Fruit fly (Drosophila melanogaster) whole organism, embryonic: ENCODE measurements around the gene obe.

Experiments used
- BEAF-32 ChIP-seq: fragments of 200-800 bp; sonication (Bioruptor generic); optimal IDR thresholded peaks from 3 replicates; lab custom pipeline; 2017; ENCODE audit warnings: missing biosample characterization, missing genetic modification characterization, mild to moderate bottlenecking, moderate library complexity, missing genetic modification reagents
- Bgb ChIP-seq: fragments of 200-800 bp; sonication (Bioruptor generic); IDR thresholded peaks from 2 replicates; pipeline ENCODE4 v1.3.6; 2022; ENCODE audit warnings: missing biosample characterization, missing genetic modification characterization; ENCODE audit not compliant: partially characterized antibody
- CG10959 ChIP-seq: fragments of 200-800 bp; sonication (Bioruptor generic); IDR thresholded peaks from 2 replicates; pipeline ENCODE4 v1.3.6; 2022; ENCODE audit warnings: missing biosample characterization, missing genetic modification characterization
- CG11085 ChIP-seq: fragments of 200-800 bp; sonication (Bioruptor generic); IDR thresholded peaks from 2 replicates; pipeline ENCODE4 v1.3.6; 2022; ENCODE audit warnings: missing biosample characterization, missing genetic modification characterization
- CG12769 ChIP-seq: fragments of 200-800 bp; sonication (Bioruptor generic); optimal IDR thresholded peaks from 2 replicates; lab custom pipeline; 2019; ENCODE audit warnings: missing biosample characterization, mild to moderate bottlenecking, missing genetic modification characterization, moderate library complexity
- CG14710 ChIP-seq: fragments of 200-800 bp; sonication (Bioruptor generic); optimal IDR thresholded peaks from 3 replicates; lab custom pipeline; 2019; ENCODE audit warnings: missing biosample characterization, mild to moderate bottlenecking, missing genetic modification characterization, moderate library complexity
- CG14860 ChIP-seq: fragments of 200-800 bp; sonication (Bioruptor generic); IDR thresholded peaks from 3 replicates; pipeline ENCODE4 v1.3.6; 2022; ENCODE audit warnings: missing biosample characterization, missing genetic modification characterization; ENCODE audit not compliant: partially characterized antibody
- CG17829 ChIP-seq: fragments of 200-800 bp; optimal IDR thresholded peaks from 2 replicates; lab custom pipeline; 2019; ENCODE audit warnings: missing biosample characterization, mild to moderate bottlenecking, missing genetic modification characterization, moderate library complexity
- CG18011 ChIP-seq: fragments of 200-800 bp; sonication (Bioruptor generic); optimal IDR thresholded peaks from 2 replicates; lab custom pipeline; 2017; ENCODE audit warnings: missing biosample characterization, missing genetic modification characterization, mild to moderate bottlenecking, moderate library complexity, missing genotype
- CG2889 ChIP-seq: fragments of 200-800 bp; sonication (Bioruptor generic); IDR thresholded peaks from 3 replicates; pipeline ENCODE4 v1.3.6; 2022; ENCODE audit warnings: missing biosample characterization, missing genetic modification characterization
- CG32532 ChIP-seq: fragments of 200-800 bp; sonication (Bioruptor generic); IDR thresholded peaks from 2 replicates; pipeline ENCODE4 v1.3.6; 2022; ENCODE audit warnings: missing biosample characterization, missing genetic modification characterization
- CG3995 ChIP-seq: fragments of 200-800 bp; sonication (Bioruptor generic); optimal IDR thresholded peaks from 3 replicates; lab custom pipeline; 2016; ENCODE audit warnings: missing biosample characterization, missing genetic modification characterization
- CG42726 ChIP-seq: fragments of 200-800 bp; sonication (Bioruptor generic); IDR thresholded peaks from 2 replicates; pipeline ENCODE4 v1.3.6; 2022; ENCODE audit warnings: missing biosample characterization, missing genetic modification characterization; ENCODE audit not compliant: partially characterized antibody
- CG43689 ChIP-seq: fragments of 200-800 bp; sonication (Bioruptor generic); IDR thresholded peaks from 2 replicates; pipeline ENCODE4 v1.3.6; 2022; ENCODE audit warnings: missing biosample characterization, missing genetic modification characterization
- CG4617 ChIP-seq: fragments of 200-800 bp; sonication (Bioruptor generic); optimal IDR thresholded peaks from 3 replicates; lab custom pipeline; 2016; ENCODE audit warnings: missing biosample characterization, missing genetic modification characterization, borderline replicate concordance
- CG6175 ChIP-seq: fragments of 200-800 bp; sonication (Bioruptor generic); IDR thresholded peaks from 3 replicates; pipeline ENCODE4 v1.3.6; 2022; ENCODE audit warnings: missing biosample characterization, missing genetic modification characterization
- CG6683 ChIP-seq: fragments of 200-800 bp; sonication (Bioruptor generic); optimal IDR thresholded peaks from 2 replicates; lab custom pipeline; 2017; ENCODE audit warnings: missing biosample characterization, mild to moderate bottlenecking, missing genetic modification characterization, missing genetic modification reagents
- CG7839 ChIP-seq: fragments of 200-800 bp; sonication (Bioruptor generic); optimal IDR thresholded peaks from 3 replicates; lab custom pipeline; 2018; ENCODE audit warnings: missing biosample characterization, mild to moderate bottlenecking, missing genetic modification characterization, moderate library complexity
- CG9437 ChIP-seq: fragments of 200-800 bp; sonication (Bioruptor generic); optimal IDR thresholded peaks from 2 replicates; lab custom pipeline; 2018; ENCODE audit warnings: missing biosample characterization, mild to moderate bottlenecking, missing genetic modification characterization
- CG9797 ChIP-seq: fragments of 200-800 bp; sonication (Bioruptor generic); optimal IDR thresholded peaks from 3 replicates; lab custom pipeline; 2018; ENCODE audit warnings: missing biosample characterization, mild to moderate bottlenecking, missing genetic modification characterization
- CHES-1-like ChIP-seq: fragments of 200-800 bp; sonication (Bioruptor generic); optimal IDR thresholded peaks from 2 replicates; lab custom pipeline; 2016; ENCODE audit warnings: missing biosample characterization, missing genetic modification characterization
- CTCF ChIP-seq: fragments of 200-800 bp; sonication (Bioruptor generic); optimal IDR thresholded peaks from 2 replicates; lab custom pipeline; 2017; ENCODE audit warnings: missing biosample characterization, mild to moderate bottlenecking, missing genetic modification characterization, moderate library complexity
- CrebB ChIP-seq: fragments of 200-800 bp; sonication (Bioruptor generic); optimal IDR thresholded peaks from 3 replicates; lab custom pipeline; 2018; ENCODE audit warnings: missing biosample characterization, mild to moderate bottlenecking, missing genetic modification characterization
- Dip3 ChIP-seq: fragments of 200-800 bp; sonication (Bioruptor generic); optimal IDR thresholded peaks from 3 replicates; lab custom pipeline; 2016; ENCODE audit warnings: missing biosample characterization, missing genetic modification characterization
- Drgx ChIP-seq: fragments of 200-800 bp; sonication (Bioruptor generic); IDR thresholded peaks from 2 replicates; pipeline ENCODE4 v1.3.6; 2022; ENCODE audit warnings: missing biosample characterization, missing genetic modification characterization
- Hr78 ChIP-seq, 2 experiments: fragments of 200-800 bp in 1 of 2; fragments of >200 bp in 1 of 2; sonication (Bioruptor generic) in 1 of 2; optimal IDR thresholded peaks; 2 replicates each; lab custom pipeline; 2017 to 2019; ENCODE audit warnings: missing biosample characterization in 2 of 2, missing genetic modification characterization in 2 of 2, mild to moderate bottlenecking in 1 of 2, moderate library complexity in 1 of 2
- Mad ChIP-seq: fragments of 200-800 bp; sonication (Bioruptor generic); optimal IDR thresholded peaks from 2 replicates; lab custom pipeline; 2016; ENCODE audit warnings: missing biosample characterization, missing genetic modification characterization
- Mes4 ChIP-seq: fragments of 200-800 bp; sonication (Bioruptor generic); optimal IDR thresholded peaks from 2 replicates; lab custom pipeline; 2016; ENCODE audit warnings: missing biosample characterization, missing genetic modification characterization
- Mrtf ChIP-seq: fragments of 200-800 bp; sonication (Bioruptor generic); IDR thresholded peaks from 3 replicates; pipeline ENCODE4 v1.3.6; 2022; ENCODE audit warnings: missing biosample characterization, missing genetic modification characterization
- NfI ChIP-seq: fragments of 200-800 bp; sonication (Bioruptor generic); optimal IDR thresholded peaks from 3 replicates; lab custom pipeline; 2018; ENCODE audit warnings: missing biosample characterization, mild to moderate bottlenecking, missing genetic modification characterization, moderate library complexity
- Pdp1 ChIP-seq, 2 experiments: fragments of 200-800 bp; sonication (Bioruptor generic); optimal IDR thresholded peaks; 3 replicates each; lab custom pipeline; 2016; ENCODE audit warnings: missing biosample characterization in 2 of 2, missing genetic modification characterization in 2 of 2, mild to moderate bottlenecking in 1 of 2, moderate library complexity in 1 of 2
- Rfx ChIP-seq: fragments of 200-800 bp; sonication (Bioruptor generic); IDR thresholded peaks from 2 replicates; pipeline ENCODE4 v1.3.6; 2022; ENCODE audit warnings: missing biosample characterization, missing genetic modification characterization
- Sry-δ ChIP-seq: fragments of 200-800 bp; sonication (Bioruptor generic); optimal IDR thresholded peaks from 2 replicates; lab custom pipeline; 2016; ENCODE audit warnings: missing biosample characterization, missing genetic modification characterization
- amos ChIP-seq: fragments of 200-800 bp; sonication (Bioruptor generic); IDR thresholded peaks from 2 replicates; pipeline ENCODE4 v1.3.6; 2022; ENCODE audit warnings: missing biosample characterization, missing genetic modification characterization; ENCODE audit not compliant: partially characterized antibody
- chinmo ChIP-seq: fragments of 200-800 bp; sonication (Bioruptor generic); IDR thresholded peaks from 4 replicates; pipeline ENCODE4 v1.3.6; 2022; ENCODE audit warnings: missing biosample characterization, missing genetic modification characterization; ENCODE audit not compliant: partially characterized antibody
- cwo ChIP-seq: fragments of 200-800 bp; sonication (Bioruptor generic); optimal IDR thresholded peaks from 3 replicates; lab custom pipeline; 2017; ENCODE audit warnings: missing biosample characterization, missing genetic modification characterization, mild to moderate bottlenecking, moderate library complexity, missing genetic modification reagents
- gce ChIP-seq: fragments of 200-800 bp; sonication (Bioruptor generic); IDR thresholded peaks from 3 replicates; pipeline ENCODE4 v1.3.6; 2022; ENCODE audit warnings: missing biosample characterization, missing genetic modification characterization
- hbn ChIP-seq: fragments of 200-800 bp; sonication (Bioruptor generic); IDR thresholded peaks from 2 replicates; pipeline ENCODE4 v1.3.6; 2022; ENCODE audit warnings: missing biosample characterization, missing genetic modification characterization; ENCODE audit not compliant: partially characterized antibody
- ind ChIP-seq: fragments of 200-800 bp; sonication (Bioruptor generic); optimal IDR thresholded peaks from 3 replicates; lab custom pipeline; 2016; ENCODE audit warnings: missing biosample characterization, missing genetic modification characterization
- kah ChIP-seq: fragments of 200-800 bp; sonication (Bioruptor generic); optimal IDR thresholded peaks from 2 replicates; lab custom pipeline; 2018; ENCODE audit warnings: missing biosample characterization, mild to moderate bottlenecking, missing genetic modification characterization
- lbe ChIP-seq: fragments of 200-800 bp; sonication (Bioruptor generic); optimal IDR thresholded peaks from 2 replicates; lab custom pipeline; 2016; ENCODE audit warnings: missing biosample characterization, mild to moderate bottlenecking, missing genetic modification characterization
- pb ChIP-seq: fragments of 200-800 bp; sonication (Bioruptor generic); optimal IDR thresholded peaks from 3 replicates; lab custom pipeline; 2016; ENCODE audit warnings: missing biosample characterization, missing genetic modification characterization
- phol ChIP-seq: fragments of 200-800 bp; sonication (Bioruptor generic); optimal IDR thresholded peaks from 3 replicates; lab custom pipeline; 2018; ENCODE audit warnings: missing biosample characterization, mild to moderate bottlenecking, missing genetic modification characterization, moderate library complexity
- prd ChIP-seq, 3 experiments: fragments of >200 bp in 2 of 3; fragments of 200-800 bp in 1 of 3; sonication (Bioruptor generic) in 1 of 3; optimal IDR thresholded peaks in 2 of 3; IDR thresholded peaks in 1 of 3; 2 replicates in 2 of 3; 3 replicates in 1 of 3; pipeline versions ENCODE4 v1.3.6 to Lab custom; 2017 to 2022; ENCODE audit warnings: missing biosample characterization in 1 of 3, missing genetic modification characterization in 1 of 3
- pzg ChIP-seq: fragments of 200-800 bp; sonication (Bioruptor generic); optimal IDR thresholded peaks from 3 replicates; lab custom pipeline; 2018; ENCODE audit warnings: missing biosample characterization, mild to moderate bottlenecking, missing genetic modification characterization, moderate library complexity
- repo ChIP-seq: fragments of 200-800 bp; sonication (Bioruptor generic); optimal IDR thresholded peaks from 2 replicates; lab custom pipeline; 2016; ENCODE audit warnings: missing biosample characterization, missing genetic modification characterization
- ro ChIP-seq: fragments of 200-800 bp; sonication (Bioruptor generic); IDR thresholded peaks from 2 replicates; pipeline ENCODE4 v1.3.6; 2022; ENCODE audit warnings: missing biosample characterization, missing genetic modification characterization
- sd ChIP-seq: fragments of 200-800 bp; sonication (Bioruptor generic); optimal IDR thresholded peaks from 3 replicates; lab custom pipeline; 2018; ENCODE audit warnings: missing biosample characterization, mild to moderate bottlenecking, missing genetic modification characterization, moderate library complexity
- stc ChIP-seq: fragments of 200-800 bp; sonication (Bioruptor generic); IDR thresholded peaks from 2 replicates; pipeline ENCODE4 v1.3.6; 2022; ENCODE audit warnings: missing biosample characterization, missing genetic modification characterization
- tup ChIP-seq: fragments of 200-800 bp; sonication (Bioruptor generic); optimal IDR thresholded peaks from 2 replicates; lab custom pipeline; 2016; ENCODE audit warnings: missing biosample characterization, mild to moderate bottlenecking, missing genetic modification characterization, moderate library complexity

Gene obe

DNA sequence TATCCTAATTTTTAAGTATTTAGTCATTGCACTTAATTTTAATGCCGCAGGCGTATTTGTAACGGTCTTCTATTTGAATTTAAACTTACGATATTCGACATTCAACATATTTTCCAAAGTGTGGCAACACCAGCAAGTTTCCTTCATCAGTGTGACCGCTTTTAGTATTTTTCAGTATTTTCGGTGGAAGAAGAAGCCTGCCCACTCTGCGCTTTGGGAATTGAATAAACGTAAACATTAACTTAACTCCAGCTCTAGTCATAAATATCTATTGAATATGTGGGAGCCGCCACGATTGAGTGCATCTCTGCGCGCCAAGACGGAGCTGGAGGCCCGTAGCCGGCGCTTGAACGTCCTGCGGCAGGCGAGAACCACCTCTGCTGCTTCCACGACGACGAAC lies at the start of gene obe (continued):
- TF ChIP-seq tup (no peak), Rfx (no peak), ind (GFP tag; lab: Kevin White, UChicago) (no peak), phol (peak; percentile 13), ro (GFP tag; lab: Robert Waterston, UW) (no peak), kah (no peak), gce (no peak), CG12769 (tag; lab: Kevin White, UChicago) (no peak), repo (no peak), CTCF (peak; percentile 58), Bgb (GFP tag; lab: Robert Waterston, UW) (no peak), sd (no peak), CG7839 (tag; lab: Kevin White, UChicago) (no peak), CG42726 (no peak), Mad (GFP tag; lab: Kevin White, UChicago) (no peak), CHES-1-like (peak; percentile 18), pzg (GFP tag; lab: Kevin White, UChicago) (peak; percentile 74), CG14860 (GFP tag; lab: Robert Waterston, UW) (no peak), prd (optimal IDR thresholded peaks at IDR 0.05; lab: Kevin White, UChicago) (no peak), prd (GFP tag; IDR thresholded peaks at IDR 0.05; lab: Robert Waterston, UW) (no peak), hbn (GFP tag; lab: Robert Waterston, UW) (no peak), CG4617 (GFP tag; lab: Kevin White, UChicago) (peak; percentile 80), CG18011 (no peak), stc (no peak), CG14710 (tag; lab: Kevin White, UChicago) (peak; percentile 55), Mes4 (GFP tag; lab: Kevin White, UChicago) (no peak), CG9797 (GFP tag; lab: Kevin White, UChicago) (peak; percentile 91), CG11085 (no peak), Hr78 (GFP tag; optimal IDR thresholded peaks at IDR 0.05; lab: Kevin White, UChicago) (no peak), CG6175 (GFP tag; lab: Robert Waterston, UW) (no peak), CG2889 (GFP tag; lab: Robert Waterston, UW) (no peak), NfI (GFP tag; lab: Kevin White, UChicago) (no peak), CG17829 (tag; lab: Kevin White, UChicago) (peak; percentile 16), CG10959 (GFP tag; lab: Robert Waterston, UW) (no peak), Mrtf (GFP tag; lab: Robert Waterston, UW) (no peak), amos (0 out of 2 replicates have a peak, but pooled peaks have one; percentile 17), CG6683 (GFP tag; lab: Kevin White, UChicago) (no peak), Dip3 (GFP tag; lab: Kevin White, UChicago) (no peak), CG3995 (peak; percentile 48), CG9437 (peak; percentile 37), Drgx (no peak), Sry-δ (GFP tag; lab: Kevin White, UChicago) (peak; percentile 15), CG43689 (GFP tag; lab: Robert Waterston, UW) (no peak), Pdp1 (GFP tag; optimal IDR thresholded peaks at IDR 0.05; lab: Kevin White, UChicago) (no peak), pb (GFP tag; lab: Kevin White, UChicago) (no peak), CG32532 (GFP tag; lab: Robert Waterston, UW) (no peak), chinmo (GFP tag; lab: Robert Waterston, UW) (no peak), lbe (GFP tag; lab: Kevin White, UChicago) (no peak), BEAF-32 (GFP tag; lab: Kevin White, UChicago) (peak; percentile 41), CrebB (tag; lab: Kevin White, UChicago) (no peak), cwo (GFP tag; lab: Kevin White, UChicago) (no peak)
